Worm (Caenorhabditis elegans): ENCODE results near the gene mbf-1.

mbf-1 gene

DNA sequence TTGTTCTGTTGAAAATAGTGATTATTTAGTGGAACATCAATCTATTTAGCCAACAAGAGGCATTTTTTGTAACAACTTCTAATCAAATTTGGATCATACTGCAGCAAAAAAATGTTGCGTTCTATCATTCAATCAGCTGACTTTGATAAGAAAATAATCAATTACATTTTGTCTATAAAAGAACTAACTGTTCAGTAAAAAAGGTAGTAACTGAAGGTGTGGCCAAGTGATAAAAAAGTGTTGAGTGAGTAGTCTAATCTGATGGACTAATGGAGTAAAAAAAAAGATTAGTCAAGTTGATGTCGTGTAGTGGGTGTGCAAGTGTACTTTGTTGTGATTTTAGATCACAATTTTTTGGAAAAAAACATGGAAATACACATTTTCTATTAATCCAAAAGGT lies 12.2 kb upstream of the mbf-1 start:
- TF ChIP-seq mep-1 (tag; optimal IDR thresholded peaks at IDR 0.05) (no peak), nhr-237 (tag; optimal IDR thresholded peaks at IDR 0.05) (no peak), snpc-4 (tag; optimal IDR thresholded peaks at IDR 0.05) (no peak), lin-35 (GFP tag; optimal IDR thresholded peaks at IDR 0.05) (peak in 1 of 2 experiments; percentile 6), hpl-2 (GFP tag; optimal IDR thresholded peaks at IDR 0.05) (no peak), isw-1 (GFP tag; IDR thresholded peaks at IDR 0.05) (no peak), lsy-2 (tag; optimal IDR thresholded peaks at IDR 0.05) (no peak), aha-1 (tag; optimal IDR thresholded peaks at IDR 0.05) (no peak), elt-3 (tag; optimal IDR thresholded peaks at IDR 0.05) (peak in 2 of 6 experiments; percentile 1 to 61), efl-1 (optimal IDR thresholded peaks at IDR 0.05) (no peak), efl-1 (GFP tag; optimal IDR thresholded peaks at IDR 0.05 in 1 of 2) (peak in 1 of 2 experiments; percentile 80), blmp-1 (tag; optimal IDR thresholded peaks at IDR 0.05) (no peak), nhr-47 (tag; optimal IDR thresholded peaks at IDR 0.05) (no peak), aly-2 (tag; optimal IDR thresholded peaks at IDR 0.05) (no peak), ceh-8 (GFP tag; optimal IDR thresholded peaks at IDR 0.05) (no peak), sup-37 (GFP tag; optimal IDR thresholded peaks at IDR 0.05) (no peak), fkh-10 (GFP tag; optimal IDR thresholded peaks at IDR 0.05) (no peak), unc-62 (GFP tag; optimal IDR thresholded peaks at IDR 0.05) (no peak), tlp-1 (tag; optimal IDR thresholded peaks at IDR 0.05) (no peak), efl-3 (GFP tag; optimal IDR thresholded peaks at IDR 0.05) (no peak), nhr-85 (tag) (peak; percentile 57)

DNA sequence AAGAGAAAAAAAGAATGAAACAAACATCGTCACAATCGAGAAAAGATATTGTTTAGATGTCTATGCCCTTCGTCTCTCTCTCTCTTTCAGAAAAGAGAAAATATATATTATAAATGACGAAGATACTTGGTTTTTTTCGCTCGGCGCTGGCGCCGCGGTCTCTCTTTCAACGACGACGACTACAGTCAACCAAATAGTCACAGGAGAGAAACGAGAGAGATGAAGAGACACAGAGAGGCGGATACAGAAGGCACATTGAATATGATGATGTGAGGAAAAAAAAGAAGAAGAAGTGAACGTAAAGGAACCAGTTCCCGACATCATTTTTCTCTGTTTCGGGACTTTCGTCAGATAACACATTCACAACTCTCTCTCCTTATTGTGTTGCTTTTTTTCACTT lies 11.3 kb upstream of the mbf-1 start:
- TF ChIP-seq mef-2 (tag; optimal IDR thresholded peaks at IDR 0.05) (no peak), snu-23 (GFP tag; optimal IDR thresholded peaks at IDR 0.05) (peak; percentile 60), nhr-20 (tag; optimal IDR thresholded peaks at IDR 0.05) (peak; percentile 83), nhr-19 (GFP tag; conservative IDR thresholded peaks at IDR 0.05) (peak; percentile 36; the same call in 1 of the 2 replicates), sptf-1 (tag; optimal IDR thresholded peaks at IDR 0.05) (no peak), lsy-2 (tag; optimal IDR thresholded peaks at IDR 0.05) (peak in 1 of 2 experiments; percentile 60), unc-98 (GFP tag; IDR thresholded peaks at IDR 0.05) (no peak), dpl-1 (GFP tag; optimal IDR thresholded peaks at IDR 0.05) (peak in 1 of 3 experiments; percentile 3), nhr-71 (tag; optimal IDR thresholded peaks at IDR 0.05) (peak; percentile 74), elt-2 (tag; optimal IDR thresholded peaks at IDR 0.05) (no peak), lin-14 (GFP tag; optimal IDR thresholded peaks at IDR 0.05) (peak; percentile 85), tbx-2 (tag; optimal IDR thresholded peaks at IDR 0.05) (peak; percentile 25), efl-1 (optimal IDR thresholded peaks at IDR 0.05) (peak in 1 of 2 experiments; percentile 0), efl-1 (GFP tag; optimal IDR thresholded peaks at IDR 0.05 in 1 of 2) (peak in 1 of 2 experiments; percentile 35), lin-35 (GFP tag; optimal IDR thresholded peaks at IDR 0.05) (peak; percentile 9 to 54), mep-1 (tag; optimal IDR thresholded peaks at IDR 0.05) (peak; percentile 33), lin-39 (tag; optimal IDR thresholded peaks at IDR 0.05) (no peak), pqm-1 (tag; optimal IDR thresholded peaks at IDR 0.05) (no peak), nhr-47 (tag; optimal IDR thresholded peaks at IDR 0.05) (peak; percentile 33), isw-1 (GFP tag; IDR thresholded peaks at IDR 0.05) (no peak), ztf-4 (tag; optimal IDR thresholded peaks at IDR 0.05) (no peak), C34B4.2 (tag; optimal IDR thresholded peaks at IDR 0.05) (no peak), nhr-90 (tag; optimal IDR thresholded peaks at IDR 0.05; ENCODE audit: poor library complexity) (peak; percentile 69), elt-3 (tag; optimal IDR thresholded peaks at IDR 0.05) (peak in 3 of 6 experiments; percentile 11 to 74 (median 67)), grh-1 (GFP tag; IDR thresholded peaks at IDR 0.05) (peak; percentile 46; the same call in 1 of the 2 replicates), Y116A8C.19 (tag; optimal IDR thresholded peaks at IDR 0.05; ENCODE audit: borderline replicate concordance) (no peak), aly-2 (tag; optimal IDR thresholded peaks at IDR 0.05) (no peak), unc-30 (tag; optimal IDR thresholded peaks at IDR 0.05) (no peak), blmp-1 (tag; optimal IDR thresholded peaks at IDR 0.05) (peak; percentile 94), aha-1 (tag; optimal IDR thresholded peaks at IDR 0.05) (no peak), nhr-85 (tag) (peak; percentile 98), C04F5.9 (tag; optimal IDR thresholded peaks at IDR 0.05) (no peak)

Measured in whole organism, L1 larva.